Fruit fly (Drosophila melanogaster) whole organism, prepupa: Measurements from ENCODE around the gene bib.

Experiments
- Blimp-1 ChIP-seq: fragments of 200-800 bp; sonication (Bioruptor generic); optimal IDR thresholded peaks from 3 replicates; lab custom pipeline; 2017; ENCODE audit warnings: missing biosample characterization, missing genetic modification characterization, mild to moderate bottlenecking, moderate library complexity, missing genetic modification reagents
- CG10631 ChIP-seq: fragments of 200-800 bp; sonication (Bioruptor generic); optimal IDR thresholded peaks from 2 replicates; lab custom pipeline; 2016; ENCODE audit warnings: missing biosample characterization, missing genetic modification characterization
- CG10669 ChIP-seq: fragments of 200-800 bp; sonication (Bioruptor generic); optimal IDR thresholded peaks from 3 replicates; lab custom pipeline; 2018; ENCODE audit warnings: missing biosample characterization, mild to moderate bottlenecking, missing genetic modification characterization, moderate library complexity
- CG11294 ChIP-seq: fragments of 200-800 bp; sonication (Bioruptor generic); IDR thresholded peaks from 2 replicates; pipeline ENCODE4 v1.3.6; 2022; ENCODE audit warnings: missing biosample characterization, missing genetic modification characterization
- CG11762 ChIP-seq: fragments of 200-800 bp; sonication (Bioruptor generic); optimal IDR thresholded peaks from 3 replicates; lab custom pipeline; 2016; ENCODE audit warnings: missing biosample characterization, missing genetic modification characterization; ENCODE audit not compliant: insufficient read depth
- CG11902 ChIP-seq: fragments of 200-800 bp; sonication (Bioruptor generic); optimal IDR thresholded peaks from 3 replicates; lab custom pipeline; 2016; ENCODE audit warnings: missing biosample characterization, missing genetic modification characterization
- CG15336 ChIP-seq: fragments of 200-800 bp; sonication (Bioruptor generic); IDR thresholded peaks from 2 replicates; pipeline ENCODE4 v1.3.6; 2022; ENCODE audit warnings: missing biosample characterization, missing genetic modification characterization
- CG1621 ChIP-seq: fragments of 200-800 bp; sonication (Bioruptor generic); optimal IDR thresholded peaks from 3 replicates; lab custom pipeline; 2018; ENCODE audit warnings: missing biosample characterization, mild to moderate bottlenecking, missing genetic modification characterization
- CG31627 ChIP-seq: fragments of 200-800 bp; sonication (Bioruptor generic); optimal IDR thresholded peaks from 3 replicates; lab custom pipeline; 2016; ENCODE audit warnings: missing biosample characterization, missing genetic modification characterization
- CG34406 ChIP-seq: fragments of 200-800 bp; sonication (Bioruptor generic); optimal IDR thresholded peaks from 3 replicates; lab custom pipeline; 2016; ENCODE audit warnings: missing biosample characterization, missing genetic modification characterization
- CG3919 ChIP-seq: fragments of 200-800 bp; sonication (Bioruptor generic); optimal IDR thresholded peaks from 3 replicates; lab custom pipeline; 2016; ENCODE audit warnings: missing biosample characterization, missing genetic modification characterization
- CG4318 ChIP-seq: fragments of 200-800 bp; sonication (Bioruptor generic); optimal IDR thresholded peaks from 3 replicates; lab custom pipeline; 2017; ENCODE audit warnings: missing biosample characterization, mild to moderate bottlenecking, missing genetic modification characterization
- CG6792 ChIP-seq: fragments of 200-800 bp; sonication (Bioruptor generic); optimal IDR thresholded peaks from 3 replicates; lab custom pipeline; 2016; ENCODE audit warnings: missing biosample characterization, missing genetic modification characterization
- CG6808 ChIP-seq: fragments of 200-800 bp; sonication (Bioruptor generic); optimal IDR thresholded peaks from 3 replicates; lab custom pipeline; 2017; ENCODE audit warnings: missing biosample characterization, missing genetic modification characterization, mild to moderate bottlenecking, moderate library complexity, missing genetic modification reagents
- CG7368 ChIP-seq: fragments of 200-800 bp; sonication (Bioruptor generic); optimal IDR thresholded peaks from 3 replicates; lab custom pipeline; 2016; ENCODE audit warnings: missing biosample characterization, missing genetic modification characterization
- CG8319 ChIP-seq: fragments of 200-800 bp; sonication (Bioruptor generic); optimal IDR thresholded peaks from 3 replicates; lab custom pipeline; 2016; ENCODE audit warnings: missing biosample characterization, missing genetic modification characterization
- CG8632 ChIP-seq: fragments of 200-800 bp; sonication (Bioruptor generic); optimal IDR thresholded peaks from 3 replicates; lab custom pipeline; 2016; ENCODE audit warnings: missing biosample characterization, missing genetic modification characterization
- Eip75B ChIP-seq: fragments of 200-800 bp; sonication (Bioruptor generic); optimal IDR thresholded peaks from 3 replicates; lab custom pipeline; 2016; ENCODE audit warnings: missing biosample characterization, missing genetic modification characterization
- Eip78C ChIP-seq: fragments of 200-800 bp; sonication (Bioruptor generic); peaks from one replicate; lab custom pipeline; 2016; ENCODE audit warnings: missing biosample characterization, missing genetic modification characterization
- Eip93F ChIP-seq: fragments of 200-800 bp; sonication (Bioruptor generic); optimal IDR thresholded peaks from 2 replicates; lab custom pipeline; 2016; ENCODE audit warnings: missing biosample characterization, mild to moderate bottlenecking, missing genetic modification characterization
- Ets21C ChIP-seq: fragments of 200-800 bp; sonication (Bioruptor generic); optimal IDR thresholded peaks from 3 replicates; lab custom pipeline; 2016; ENCODE audit warnings: missing biosample characterization, missing genetic modification characterization
- Ets96B ChIP-seq: fragments of 200-800 bp; optimal IDR thresholded peaks from 2 replicates; lab custom pipeline; 2019; ENCODE audit warnings: missing biosample characterization, mild to moderate bottlenecking, missing genetic modification characterization, moderate library complexity
- Gug ChIP-seq: fragments of 200-800 bp; sonication (Bioruptor generic); IDR thresholded peaks from 2 replicates; pipeline ENCODE4 v1.3.6; 2022; ENCODE audit warnings: missing biosample characterization, missing genetic modification characterization
- Hr38 ChIP-seq: sonication (Bioruptor generic); optimal IDR thresholded peaks from 2 replicates; lab custom pipeline; 2016; ENCODE audit warnings: missing biosample characterization, missing genetic modification characterization
- Hr39 ChIP-seq: fragments of 200-800 bp; sonication (Bioruptor generic); optimal IDR thresholded peaks from 2 replicates; lab custom pipeline; 2016; ENCODE audit warnings: missing biosample characterization, missing genetic modification characterization
- Hr4 ChIP-seq: fragments of 200-800 bp; sonication (Bioruptor generic); optimal IDR thresholded peaks from 3 replicates; lab custom pipeline; 2016; ENCODE audit warnings: missing biosample characterization, missing genetic modification characterization
- Lpt ChIP-seq: fragments of 200-800 bp; sonication (Bioruptor generic); optimal IDR thresholded peaks from 3 replicates; lab custom pipeline; 2016; ENCODE audit warnings: missing biosample characterization, missing genetic modification characterization
- OdsH ChIP-seq: fragments of 200-800 bp; sonication (Bioruptor generic); optimal IDR thresholded peaks from 3 replicates; lab custom pipeline; 2016; ENCODE audit warnings: missing biosample characterization, missing genetic modification characterization
- Smox ChIP-seq: fragments of 200-800 bp; sonication (Bioruptor generic); optimal IDR thresholded peaks from 3 replicates; lab custom pipeline; 2016; ENCODE audit warnings: missing biosample characterization, missing genetic modification characterization
- Sox15 ChIP-seq: fragments of 200-800 bp; sonication (Bioruptor generic); optimal IDR thresholded peaks from 3 replicates; lab custom pipeline; 2016; ENCODE audit warnings: missing biosample characterization, missing genetic modification characterization
- achi ChIP-seq: fragments of 200-800 bp; sonication (Bioruptor generic); optimal IDR thresholded peaks from 3 replicates; lab custom pipeline; 2016; ENCODE audit warnings: missing biosample characterization, missing genetic modification characterization
- cyc ChIP-seq: fragments of 200-800 bp; sonication (Bioruptor generic); optimal IDR thresholded peaks from 3 replicates; lab custom pipeline; 2016; ENCODE audit warnings: missing biosample characterization, missing genetic modification characterization
- dsx ChIP-seq: fragments of 200-800 bp; optimal IDR thresholded peaks from 3 replicates; lab custom pipeline; 2019; ENCODE audit warnings: missing biosample characterization, mild to moderate bottlenecking, missing genetic modification characterization, moderate library complexity; ENCODE audit not compliant: poor library complexity, severe bottlenecking
- eg ChIP-seq: fragments of 200-800 bp; sonication (Bioruptor generic); IDR thresholded peaks from 3 replicates; pipeline ENCODE4 v1.3.6; 2022; ENCODE audit warnings: missing biosample characterization, missing genetic modification characterization
- fd85E ChIP-seq: fragments of 200-800 bp; sonication (Bioruptor generic); optimal IDR thresholded peaks from 3 replicates; lab custom pipeline; 2016; ENCODE audit warnings: missing biosample characterization, missing genetic modification characterization
- lz ChIP-seq: fragments of 200-800 bp; sonication (Bioruptor generic); optimal IDR thresholded peaks from 3 replicates; lab custom pipeline; 2016; ENCODE audit warnings: missing biosample characterization, missing genetic modification characterization
- net ChIP-seq: fragments of 200-800 bp; sonication (Bioruptor generic); optimal IDR thresholded peaks from 3 replicates; lab custom pipeline; 2016; ENCODE audit warnings: missing biosample characterization, missing genetic modification characterization
- pdm3 ChIP-seq: fragments of 200-800 bp; sonication (Bioruptor generic); optimal IDR thresholded peaks from 3 replicates; lab custom pipeline; 2016; ENCODE audit warnings: missing biosample characterization, missing genetic modification characterization
- salr ChIP-seq, 2 experiments: fragments of 200-800 bp; sonication (Bioruptor generic); optimal IDR thresholded peaks; 3 replicates each; lab custom pipeline; 2016 to 2018; ENCODE audit warnings: missing biosample characterization in 2 of 2, missing genetic modification characterization in 2 of 2, mild to moderate bottlenecking in 1 of 2
- spab ChIP-seq: fragments of 200-800 bp; sonication (Bioruptor generic); optimal IDR thresholded peaks from 2 replicates; lab custom pipeline; 2017; ENCODE audit warnings: missing biosample characterization, mild to moderate bottlenecking, missing genetic modification characterization, missing genetic modification reagents
- ss ChIP-seq, 2 experiments: fragments of 200-800 bp; sonication (Bioruptor generic); optimal IDR thresholded peaks; 2 replicates in 1 of 2; 3 replicates in 1 of 2; lab custom pipeline; 2017 to 2018; ENCODE audit warnings: mild to moderate bottlenecking in 2 of 2, missing biosample characterization in 2 of 2, missing genetic modification characterization in 2 of 2, moderate library complexity in 1 of 2
- svp ChIP-seq: fragments of 200-800 bp; sonication (Bioruptor generic); peaks from one replicate; lab custom pipeline; 2016; ENCODE audit warnings: missing biosample characterization, missing genetic modification characterization
- vri ChIP-seq: fragments of 200-800 bp; sonication (Bioruptor generic); optimal IDR thresholded peaks from 3 replicates; lab custom pipeline; 2016; ENCODE audit warnings: missing biosample characterization, mild to moderate bottlenecking, missing genetic modification characterization

bib gene

dm6 chr2L:9986402-9987350 lies 2.2 kb downstream of the bib start (continued):
- TF ChIP-seq Eip78C (GFP tag; lab: Kevin White, UChicago) (peak; percentile 97), achi (GFP tag; lab: Kevin White, UChicago) (peak; percentile 92), CG6808 (peak; percentile 92), Eip93F (peak; percentile 87), CG8632 (GFP tag; lab: Kevin White, UChicago) (peak; percentile 85), Ets96B (peak; percentile 94), Gug (GFP tag; lab: Robert Waterston, UW) (peak; percentile 88), dsx (peak; percentile 94), lz (peak; percentile 81), svp (peak; percentile 97), Ets21C (GFP tag; lab: Kevin White, UChicago) (peak; percentile 88), Lpt (GFP tag; lab: Kevin White, UChicago) (peak; percentile 83), CG3919 (GFP tag; lab: Kevin White, UChicago) (peak; percentile 95), Blimp-1 (GFP tag; lab: Kevin White, UChicago) (peak; percentile 78), Smox (GFP tag; lab: Kevin White, UChicago) (peak; percentile 89), CG11902 (GFP tag; lab: Kevin White, UChicago) (peak; percentile 90), OdsH (GFP tag; lab: Kevin White, UChicago) (peak; percentile 90), fd85E (GFP tag; lab: Kevin White, UChicago) (peak; percentile 84), CG1621 (peak; percentile 93), Hr38 (GFP tag; lab: Kevin White, UChicago) (no peak), Eip75B (GFP tag; lab: Kevin White, UChicago) (peak; percentile 83), CG7368 (GFP tag; lab: Kevin White, UChicago) (peak; percentile 91), pdm3 (GFP tag; lab: Kevin White, UChicago) (peak; percentile 89)

- TF ChIP-seq CG7368 (GFP tag; lab: Kevin White, UChicago) (no peak), Ets21C (GFP tag; lab: Kevin White, UChicago) (no peak), svp (peak; percentile 26), net (GFP tag; lab: Kevin White, UChicago) (peak; percentile 10), Eip78C (GFP tag; lab: Kevin White, UChicago) (peak; percentile 40), CG15336 (GFP tag; lab: Robert Waterston, UW) (no peak), Hr4 (GFP tag; lab: Kevin White, UChicago) (no peak), CG34406 (GFP tag; lab: Kevin White, UChicago) (no peak), CG10669 (GFP tag; lab: Kevin White, UChicago) (no peak), ss (GFP tag; optimal IDR thresholded peaks at IDR 0.05; lab: Kevin White, UChicago) (no peak), CG1621 (no peak), CG31627 (GFP tag; lab: Kevin White, UChicago) (no peak), Sox15 (GFP tag; lab: Kevin White, UChicago) (no peak), salr (GFP tag; optimal IDR thresholded peaks at IDR 0.05; lab: Kevin White, UChicago) (no peak), eg (no peak), CG11294 (GFP tag; lab: Robert Waterston, UW) (no peak), vri (peak; percentile 2), OdsH (GFP tag; lab: Kevin White, UChicago) (no peak), CG11902 (GFP tag; lab: Kevin White, UChicago) (no peak), Hr39 (GFP tag; lab: Kevin White, UChicago) (no peak), Lpt (GFP tag; lab: Kevin White, UChicago) (no peak), cyc (GFP tag; lab: Kevin White, UChicago) (no peak), CG6792 (no peak), CG10631 (GFP tag; lab: Kevin White, UChicago) (no peak), Blimp-1 (GFP tag; lab: Kevin White, UChicago) (peak; percentile 61), CG3919 (GFP tag; lab: Kevin White, UChicago) (no peak), CG4318 (GFP tag; lab: Kevin White, UChicago) (no peak), CG8319 (no peak), CG6808 (no peak), CG11762 (GFP tag; lab: Kevin White, UChicago) (no peak), spab (GFP tag; lab: Kevin White, UChicago) (no peak)
These were observed 4.0 kb downstream of the bib start for dm6 chr2L:9988201-9988990.
